Worm (Caenorhabditis elegans): ENCODE results near the gene nhr-130.

The nhr-130 gene

DNA sequence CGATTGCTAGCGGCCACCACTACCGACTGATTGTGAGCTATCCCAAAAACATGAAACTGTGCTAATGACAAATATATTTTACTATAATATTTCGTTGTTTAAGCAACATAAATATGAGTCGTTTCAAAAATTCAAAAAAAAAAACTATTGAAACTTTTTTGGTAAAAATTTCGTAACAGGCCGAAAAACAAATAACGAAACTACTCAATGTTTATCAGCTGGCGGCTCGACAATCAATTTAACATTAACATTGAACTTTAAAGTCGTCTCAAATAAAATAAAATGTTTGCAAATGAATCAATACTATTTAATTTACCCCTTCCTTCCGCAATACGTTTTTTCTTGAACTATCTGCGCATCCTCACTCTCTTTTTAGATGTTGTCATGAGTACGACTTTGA lies 25.3 kb downstream of the nhr-130 start:
- TF ChIP-seq cog-1 (tag; optimal IDR thresholded peaks at IDR 0.05) (no peak), klf-2 (GFP tag; conservative IDR thresholded peaks at IDR 0.05) (no peak), tab-1 (GFP tag; IDR thresholded peaks at IDR 0.05) (no peak), ztf-23 (GFP tag; IDR thresholded peaks at IDR 0.05) (no peak), T22C8.4 (GFP tag; IDR thresholded peaks at IDR 0.05) (no peak)

DNA sequence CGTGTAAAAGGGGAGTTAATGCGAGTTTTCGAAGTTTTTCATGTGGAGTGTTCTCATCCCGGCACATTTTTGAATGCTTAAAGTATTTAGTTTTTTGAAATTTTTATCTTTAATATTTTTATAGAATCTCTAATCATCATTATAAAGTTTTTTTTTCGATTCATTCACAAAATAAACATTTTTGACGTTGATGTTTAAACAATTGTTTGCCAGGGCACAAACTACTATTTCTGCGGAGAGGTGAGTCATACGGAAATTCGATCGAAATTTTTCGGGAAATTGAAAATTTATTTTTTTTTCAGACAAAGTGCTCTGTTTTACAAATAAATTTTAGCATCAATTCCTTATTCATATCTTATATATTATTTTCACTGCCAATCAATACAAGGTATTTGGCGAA lies 29.6 kb downstream of the nhr-130 start, which contains the start of gene nhr-98:
TSS of gene nhr-98 (plus strand) at position 301 of the 400 bp plus-strand sequence.
- TF ChIP-seq ztf-23 (GFP tag; IDR thresholded peaks at IDR 0.05) (no peak), cog-1 (tag; optimal IDR thresholded peaks at IDR 0.05) (no peak), T22C8.4 (GFP tag; IDR thresholded peaks at IDR 0.05) (no peak), tab-1 (GFP tag; IDR thresholded peaks at IDR 0.05) (no peak), ztf-29 (GFP tag; IDR thresholded peaks at IDR 0.05) (no peak), med-1 (GFP tag; optimal IDR thresholded peaks at IDR 0.05; ENCODE audit: insufficient read depth) (no peak), flt-1 (GFP tag; IDR thresholded peaks at IDR 0.05) (no peak), ref-1 (GFP tag; conservative IDR thresholded peaks at IDR 0.05) (no peak), klf-2 (GFP tag; conservative IDR thresholded peaks at IDR 0.05) (no peak)

DNA sequence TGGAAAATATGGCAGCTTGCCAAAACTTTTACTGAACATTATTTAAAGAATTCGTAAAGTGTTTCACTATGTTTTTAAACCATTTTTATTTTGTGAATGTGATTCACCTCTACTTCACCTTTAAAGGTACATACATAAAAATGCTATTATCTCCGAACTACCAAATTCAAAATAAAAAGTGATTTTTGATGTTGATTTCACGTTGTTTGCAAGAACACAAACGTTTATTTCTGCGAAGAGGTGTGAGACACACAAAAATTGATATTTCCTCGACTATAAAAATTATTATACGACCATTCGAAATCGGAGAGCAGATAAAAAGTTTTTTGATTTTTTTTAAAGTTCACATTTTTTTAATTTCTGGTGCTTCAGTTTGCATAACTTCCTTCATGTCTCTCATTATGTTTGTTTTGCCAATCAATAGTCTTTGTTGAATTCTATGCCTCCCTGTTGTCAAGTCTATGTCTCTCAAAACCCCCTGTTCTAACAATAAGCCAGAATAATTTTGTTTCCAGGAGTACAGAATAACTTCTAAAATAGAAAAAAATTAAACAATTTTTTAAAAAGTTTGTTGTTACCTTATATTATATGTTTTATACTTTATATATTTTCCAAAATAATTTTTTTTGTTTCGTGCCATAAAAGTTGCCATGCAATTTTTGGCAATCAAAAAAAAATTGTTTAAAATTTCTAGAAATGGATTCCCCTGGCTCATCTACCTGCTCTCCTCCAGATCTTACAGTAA lies 32.2 kb downstream of the nhr-130 start, which contains the start of gene nhr-123:
TSS of gene nhr-123 (plus strand) at position 695 of the 745 bp plus-strand sequence.
- TF ChIP-seq ref-1 (GFP tag; conservative IDR thresholded peaks at IDR 0.05) = no peak
- no peak for TF ChIP-seq klf-2 (GFP tag; conservative IDR thresholded peaks at IDR 0.05)
- TF ChIP-seq T22C8.4 (GFP tag; IDR thresholded peaks at IDR 0.05) = no peak
- no peak for TF ChIP-seq ztf-23 (GFP tag; IDR thresholded peaks at IDR 0.05)
- no peak for TF ChIP-seq cog-1 (tag; optimal IDR thresholded peaks at IDR 0.05)
- TF ChIP-seq ztf-29 (GFP tag; IDR thresholded peaks at IDR 0.05) = no peak
- no peak for TF ChIP-seq flt-1 (GFP tag; IDR thresholded peaks at IDR 0.05)
- TF ChIP-seq med-1 (GFP tag; optimal IDR thresholded peaks at IDR 0.05; ENCODE audit: insufficient read depth) = no peak
- no peak for TF ChIP-seq tab-1 (GFP tag; IDR thresholded peaks at IDR 0.05)

DNA sequence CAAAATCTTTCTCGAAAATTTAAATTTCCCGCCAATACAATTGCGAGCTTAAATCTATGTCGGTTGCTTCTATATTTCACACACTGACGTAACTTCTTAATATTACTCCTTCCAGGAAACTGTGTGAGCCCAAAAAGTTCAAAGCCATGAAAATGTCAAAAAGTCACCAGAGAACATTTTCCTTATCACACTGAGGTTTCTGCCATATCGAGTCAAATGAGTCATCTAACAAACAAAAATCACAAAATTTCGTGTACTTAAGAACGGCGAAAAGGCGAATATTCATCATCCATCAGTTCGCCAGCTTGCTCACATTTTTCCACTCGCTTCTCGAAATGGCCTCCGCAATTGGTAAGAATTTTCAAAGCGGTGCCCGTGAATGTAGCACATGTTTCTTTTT lies 33.5 kb downstream of the nhr-130 start, which contains the start of gene M02H5.8:
TSS of gene M02H5.8 (plus strand) at position 297 of the 400 bp plus-strand sequence.
- TF ChIP-seq ztf-23 (GFP tag; IDR thresholded peaks at IDR 0.05) = no peak
- TF ChIP-seq cog-1 (tag; optimal IDR thresholded peaks at IDR 0.05) = no peak

DNA sequence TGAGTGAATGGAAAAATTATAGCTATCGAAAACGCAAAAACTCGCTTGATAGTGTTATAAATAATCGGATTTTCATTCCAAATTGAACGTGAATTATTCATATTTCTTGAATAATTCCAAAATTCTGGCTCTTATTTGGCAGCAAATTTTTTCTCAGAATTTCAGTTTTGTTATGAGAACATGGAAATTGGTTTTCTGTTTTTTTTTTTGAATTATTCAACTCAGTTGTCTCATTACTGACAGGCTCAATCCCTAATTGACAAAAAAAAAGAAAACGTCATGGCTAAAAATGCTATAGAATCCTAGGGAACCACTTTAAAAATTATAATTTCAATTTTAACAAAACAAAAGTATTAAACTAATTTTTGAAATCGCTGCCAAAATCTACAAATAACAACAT lies 34.0 kb downstream of the nhr-130 start, which contains the start of gene srh-35:
TSS of gene srh-35 (minus strand) at position 101 of the 400 bp plus-strand sequence.
- TF ChIP-seq ztf-29 (GFP tag; IDR thresholded peaks at IDR 0.05) (no peak), ztf-23 (GFP tag; IDR thresholded peaks at IDR 0.05) (no peak), tab-1 (GFP tag; IDR thresholded peaks at IDR 0.05) (no peak), T22C8.4 (GFP tag; IDR thresholded peaks at IDR 0.05) (no peak), ref-1 (GFP tag; conservative IDR thresholded peaks at IDR 0.05) (no peak), flt-1 (GFP tag; IDR thresholded peaks at IDR 0.05) (no peak), klf-2 (GFP tag; conservative IDR thresholded peaks at IDR 0.05) (no peak), cog-1 (tag; optimal IDR thresholded peaks at IDR 0.05) (no peak), med-1 (GFP tag; optimal IDR thresholded peaks at IDR 0.05; ENCODE audit: insufficient read depth) (no peak)

DNA sequence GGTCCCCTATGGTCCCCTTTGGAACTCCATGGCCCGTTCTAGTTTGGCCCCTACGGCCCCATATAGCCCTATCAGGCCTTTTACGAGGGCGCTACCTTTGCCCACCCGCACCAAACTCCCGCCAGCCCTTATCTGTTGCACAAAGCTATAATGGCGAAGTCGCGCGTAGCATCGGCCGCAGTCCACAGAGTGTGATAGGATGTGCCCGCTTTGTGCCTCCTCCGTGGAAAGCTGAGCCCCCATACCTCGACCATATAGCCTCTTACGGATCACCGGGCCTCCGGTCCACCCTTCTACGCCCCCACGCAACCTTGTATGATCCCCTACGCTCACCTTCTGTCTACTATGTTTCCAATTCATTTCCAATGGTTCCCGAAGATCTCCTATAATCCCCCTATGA lies 36.2 kb downstream of the nhr-130 start:
- 0 out of 2 replicates have a peak, but pooled peaks have one; percentile 32 for TF ChIP-seq flt-1 (GFP tag; IDR thresholded peaks at IDR 0.05)
- no peak for TF ChIP-seq cog-1 (tag; optimal IDR thresholded peaks at IDR 0.05)
- TF ChIP-seq tab-1 (GFP tag; IDR thresholded peaks at IDR 0.05) = 0 out of 2 replicates have a peak, but pooled peaks have one; percentile 40

DNA sequence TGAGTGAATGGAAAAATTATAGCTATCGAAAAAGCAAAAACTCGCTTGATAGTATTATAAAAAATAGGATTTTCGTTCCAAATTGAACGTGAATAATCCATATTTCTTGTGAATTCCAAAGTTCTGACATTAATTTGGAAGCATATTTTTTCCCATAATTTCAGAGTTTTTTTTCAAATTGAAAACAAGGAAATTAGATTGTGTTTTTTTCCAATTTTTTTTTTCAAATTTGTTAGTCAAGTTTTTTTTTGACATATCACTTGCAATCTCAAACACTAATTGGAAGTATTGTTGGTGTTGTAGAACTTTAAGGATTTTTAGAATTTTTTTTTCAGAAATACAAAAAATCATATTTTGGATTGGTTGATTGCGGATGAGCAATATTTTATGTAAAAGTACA lies 36.6 kb downstream of the nhr-130 start, which contains the start of gene srh-34:
TSS of gene srh-34 (minus strand) at position 101 of the 400 bp plus-strand sequence.
- TF ChIP-seq ref-1 (GFP tag; conservative IDR thresholded peaks at IDR 0.05) (no peak), ztf-23 (GFP tag; IDR thresholded peaks at IDR 0.05) (no peak), cog-1 (tag; optimal IDR thresholded peaks at IDR 0.05) (no peak)

DNA sequence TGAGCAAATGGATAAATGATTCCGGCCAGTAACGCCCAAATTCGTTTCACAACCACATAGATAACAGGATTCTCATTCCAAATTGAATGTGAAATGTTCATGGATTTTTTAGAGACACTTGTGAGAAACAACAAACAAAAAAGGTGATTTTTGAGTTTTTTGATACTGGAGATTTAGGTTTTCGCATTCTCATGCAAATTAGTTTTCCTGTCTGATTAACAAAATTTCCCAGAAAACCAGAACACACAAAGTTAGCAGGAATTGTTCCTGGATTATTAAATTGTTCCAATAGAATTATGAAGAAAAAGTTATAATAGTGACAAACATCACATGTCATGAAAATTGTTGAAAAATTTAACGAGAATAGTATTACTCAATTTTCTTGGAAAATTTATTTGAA lies 39.9 kb downstream of the nhr-130 start, which contains the start of gene srh-33:
TSS of gene srh-33 (minus strand) at position 101 of the 400 bp plus-strand sequence.
- TF ChIP-seq T22C8.4 (GFP tag; IDR thresholded peaks at IDR 0.05) (no peak), ref-1 (GFP tag; conservative IDR thresholded peaks at IDR 0.05) (no peak), tab-1 (GFP tag; IDR thresholded peaks at IDR 0.05) (no peak), flt-1 (GFP tag; IDR thresholded peaks at IDR 0.05) (no peak), med-1 (GFP tag; optimal IDR thresholded peaks at IDR 0.05; ENCODE audit: insufficient read depth) (no peak), ztf-29 (GFP tag; IDR thresholded peaks at IDR 0.05) (no peak), cog-1 (tag; optimal IDR thresholded peaks at IDR 0.05) (no peak), ztf-23 (GFP tag; IDR thresholded peaks at IDR 0.05) (no peak), klf-2 (GFP tag; conservative IDR thresholded peaks at IDR 0.05) (no peak)

DNA sequence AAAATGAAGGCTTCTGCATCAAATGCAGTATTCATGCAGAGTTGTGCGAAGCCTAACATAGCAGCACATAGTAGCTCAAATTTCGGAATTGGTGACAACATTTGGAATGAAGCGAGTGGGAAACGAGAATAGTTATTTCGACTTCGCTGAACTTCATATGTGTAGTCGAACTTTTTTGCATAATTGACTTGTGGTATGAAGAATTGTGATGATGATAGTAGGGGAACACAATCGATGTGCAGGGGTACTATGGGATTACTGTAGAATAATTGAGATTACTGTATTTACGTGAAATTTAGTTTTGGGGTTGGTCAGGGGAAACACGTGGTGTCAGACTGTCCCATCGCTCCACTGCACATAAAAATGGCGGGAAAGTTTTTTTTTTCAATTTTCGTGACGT lies 42.2 kb downstream of the nhr-130 start, which contains the start of gene B0554.7:
TSS of gene B0554.7 (minus strand) at position 101 of the 400 bp plus-strand sequence.
- TF ChIP-seq ztf-23 (GFP tag; IDR thresholded peaks at IDR 0.05) = no peak
- no peak for TF ChIP-seq med-1 (GFP tag; optimal IDR thresholded peaks at IDR 0.05; ENCODE audit: insufficient read depth)
- no peak for TF ChIP-seq ref-1 (GFP tag; conservative IDR thresholded peaks at IDR 0.05)
- no peak for TF ChIP-seq klf-2 (GFP tag; conservative IDR thresholded peaks at IDR 0.05)
- no peak for TF ChIP-seq ztf-29 (GFP tag; IDR thresholded peaks at IDR 0.05)
- TF ChIP-seq tab-1 (GFP tag; IDR thresholded peaks at IDR 0.05) = no peak
- TF ChIP-seq flt-1 (GFP tag; IDR thresholded peaks at IDR 0.05) = no peak
- no peak for TF ChIP-seq cog-1 (tag; optimal IDR thresholded peaks at IDR 0.05)
- no peak for TF ChIP-seq T22C8.4 (GFP tag; IDR thresholded peaks at IDR 0.05)

DNA sequence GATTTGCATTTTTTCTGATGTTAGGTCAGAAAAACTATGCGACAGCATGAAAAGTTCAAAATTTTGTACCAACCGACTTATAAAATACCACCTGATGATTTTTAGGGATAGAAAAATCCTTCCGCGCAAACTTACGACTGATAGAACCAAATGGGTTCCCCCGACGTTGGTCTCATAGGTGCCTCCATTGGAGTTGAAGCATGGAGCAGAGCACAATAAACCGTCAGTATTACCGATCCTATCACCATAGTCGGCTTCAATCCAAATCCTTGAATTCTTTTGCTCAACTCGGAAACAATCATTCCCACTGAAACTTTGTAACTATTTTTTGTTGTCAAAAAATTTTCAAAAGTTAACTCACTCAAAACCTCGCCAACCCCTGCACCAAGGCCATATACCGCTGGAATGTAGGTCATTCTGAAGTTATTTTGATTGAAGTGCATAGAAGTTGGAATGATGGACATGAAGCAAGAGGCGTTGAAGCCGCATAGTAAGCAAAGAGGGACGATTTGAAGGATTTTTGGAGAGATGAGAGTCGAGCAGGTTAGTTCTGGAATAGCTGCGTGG lies 43.9 kb downstream of the nhr-130 start:
- TF ChIP-seq ztf-29 (GFP tag; IDR thresholded peaks at IDR 0.05) (no peak), T22C8.4 (GFP tag; IDR thresholded peaks at IDR 0.05) (no peak), tab-1 (GFP tag; IDR thresholded peaks at IDR 0.05) (no peak), flt-1 (GFP tag; IDR thresholded peaks at IDR 0.05) (no peak), cog-1 (tag; optimal IDR thresholded peaks at IDR 0.05) (no peak), med-1 (GFP tag; optimal IDR thresholded peaks at IDR 0.05; ENCODE audit: insufficient read depth) (no peak), ztf-23 (GFP tag; IDR thresholded peaks at IDR 0.05) (no peak), klf-2 (GFP tag; conservative IDR thresholded peaks at IDR 0.05) (no peak), ref-1 (GFP tag; conservative IDR thresholded peaks at IDR 0.05) (no peak)

Data from whole organism, midembryonic.